Fruit fly (Drosophila melanogaster) whole organism, embryonic: ENCODE results near the gene awd.
A peak's percentile ranks its signal among the peaks of the same experiment; 100 is the strongest.

Experiments
- ATbp ChIP-seq: fragments of 200-800 bp; sonication (Bioruptor generic); optimal IDR thresholded peaks from 2 replicates; lab custom pipeline; 2017; ENCODE audit warnings: missing biosample characterization, mild to moderate bottlenecking, missing genetic modification characterization, missing genetic modification reagents
- Atf3 ChIP-seq: fragments of 200-800 bp; sonication (Bioruptor generic); optimal IDR thresholded peaks from 3 replicates; lab custom pipeline; 2016; ENCODE audit warnings: missing biosample characterization, missing genetic modification characterization
- CG10147 ChIP-seq: fragments of 200-800 bp; sonication (Bioruptor generic); optimal IDR thresholded peaks from 2 replicates; lab custom pipeline; 2019; ENCODE audit warnings: missing biosample characterization, mild to moderate bottlenecking, missing genetic modification characterization, moderate library complexity
- CG11085 ChIP-seq: fragments of 200-800 bp; sonication (Bioruptor generic); IDR thresholded peaks from 2 replicates; pipeline ENCODE4 v1.3.6; 2022; ENCODE audit warnings: missing biosample characterization, missing genetic modification characterization
- CG13296 ChIP-seq: fragments of 200-800 bp; sonication (Bioruptor generic); optimal IDR thresholded peaks from 3 replicates; lab custom pipeline; 2018; ENCODE audit warnings: missing biosample characterization, mild to moderate bottlenecking, missing genetic modification characterization
- CG14860 ChIP-seq: fragments of 200-800 bp; sonication (Bioruptor generic); IDR thresholded peaks from 3 replicates; pipeline ENCODE4 v1.3.6; 2022; ENCODE audit warnings: missing biosample characterization, missing genetic modification characterization; ENCODE audit not compliant: partially characterized antibody
- CG15479 ChIP-seq: fragments of 200-800 bp; sonication (Bioruptor generic); optimal IDR thresholded peaks from 3 replicates; lab custom pipeline; 2019; ENCODE audit warnings: missing biosample characterization, mild to moderate bottlenecking, missing genetic modification characterization, moderate library complexity
- CG15696 ChIP-seq: fragments of 200-800 bp; sonication (Bioruptor generic); optimal IDR thresholded peaks from 2 replicates; lab custom pipeline; 2019; ENCODE audit warnings: missing biosample characterization, mild to moderate bottlenecking, missing genetic modification characterization, moderate library complexity
- CG16815 ChIP-seq: fragments of 200-800 bp; sonication (Bioruptor generic); optimal IDR thresholded peaks from 3 replicates; lab custom pipeline; 2017; ENCODE audit warnings: missing biosample characterization, mild to moderate bottlenecking, missing genetic modification characterization
- CG18262 ChIP-seq: fragments of 200-800 bp; optimal IDR thresholded peaks from 3 replicates; lab custom pipeline; 2019; ENCODE audit warnings: missing biosample characterization, mild to moderate bottlenecking, missing genetic modification characterization, moderate library complexity
- CG2889 ChIP-seq: fragments of 200-800 bp; sonication (Bioruptor generic); IDR thresholded peaks from 3 replicates; pipeline ENCODE4 v1.3.6; 2022; ENCODE audit warnings: missing biosample characterization, missing genetic modification characterization
- CG3065 ChIP-seq: fragments of 200-800 bp; sonication (Bioruptor generic); optimal IDR thresholded peaks from 2 replicates; lab custom pipeline; 2016; ENCODE audit warnings: missing biosample characterization, missing genetic modification characterization
- CG34422 ChIP-seq: fragments of 200-800 bp; sonication (Bioruptor generic); IDR thresholded peaks from 3 replicates; pipeline ENCODE4 v1.3.6; 2022; ENCODE audit warnings: missing biosample characterization, missing genetic modification characterization
- CG3847 ChIP-seq: fragments of 200-800 bp; sonication (Bioruptor generic); IDR thresholded peaks from 2 replicates; pipeline ENCODE4 v1.3.6; 2022; ENCODE audit warnings: missing biosample characterization, missing genetic modification characterization
- CG7556 ChIP-seq: fragments of 200-800 bp; sonication (Bioruptor generic); optimal IDR thresholded peaks from 2 replicates; lab custom pipeline; 2017; ENCODE audit warnings: missing biosample characterization, mild to moderate bottlenecking, missing genetic modification characterization
- CG8089 ChIP-seq: fragments of 200-800 bp; sonication (Bioruptor generic); optimal IDR thresholded peaks from 3 replicates; lab custom pipeline; 2016; ENCODE audit warnings: missing biosample characterization, missing genetic modification characterization
- CG8359 ChIP-seq: fragments of 200-800 bp; sonication (Bioruptor generic); optimal IDR thresholded peaks from 2 replicates; lab custom pipeline; 2017; ENCODE audit warnings: missing biosample characterization, mild to moderate bottlenecking, missing genetic modification characterization, borderline replicate concordance
- CG9609 ChIP-seq: fragments of 200-800 bp; sonication (Bioruptor generic); optimal IDR thresholded peaks from 3 replicates; lab custom pipeline; 2016; ENCODE audit warnings: missing biosample characterization, missing genetic modification characterization
- CG9932 ChIP-seq: fragments of 200-800 bp; sonication (Bioruptor generic); IDR thresholded peaks from 2 replicates; pipeline ENCODE4 v1.3.6; 2022; ENCODE audit warnings: missing biosample characterization, missing genetic modification characterization
- Camta ChIP-seq: fragments of 200-800 bp; sonication (Bioruptor generic); optimal IDR thresholded peaks from 2 replicates; lab custom pipeline; 2016; ENCODE audit warnings: missing biosample characterization, missing genetic modification characterization
- D19A ChIP-seq: fragments of 200-800 bp; optimal IDR thresholded peaks from 3 replicates; lab custom pipeline; 2019; ENCODE audit warnings: missing biosample characterization, mild to moderate bottlenecking, missing genetic modification characterization, moderate library complexity
- Dad ChIP-seq: fragments of 200-800 bp; sonication (Bioruptor generic); optimal IDR thresholded peaks from 3 replicates; lab custom pipeline; 2016; ENCODE audit warnings: missing biosample characterization, missing genetic modification characterization
- Gug ChIP-seq: fragments of 200-800 bp; sonication (Bioruptor generic); IDR thresholded peaks from 4 replicates; pipeline ENCODE4 v1.3.6; 2022; ENCODE audit warnings: missing biosample characterization, missing genetic modification characterization
- Hmx ChIP-seq: fragments of 200-800 bp; sonication (Bioruptor generic); optimal IDR thresholded peaks from 2 replicates; lab custom pipeline; 2016; ENCODE audit warnings: missing biosample characterization, missing genetic modification characterization
- Hr39 ChIP-seq: fragments of >200 bp; optimal IDR thresholded peaks from 2 replicates; lab custom pipeline; 2017
- Hr51 ChIP-seq, 2 experiments: fragments of 200-800 bp; sonication (Bioruptor generic); optimal IDR thresholded peaks; 2 replicates in 1 of 2; 3 replicates in 1 of 2; lab custom pipeline; 2016 to 2018; ENCODE audit warnings: missing biosample characterization in 2 of 2, missing genetic modification characterization in 2 of 2, mild to moderate bottlenecking in 1 of 2, moderate library complexity in 1 of 2
- Lpt ChIP-seq: fragments of >200 bp; optimal IDR thresholded peaks from 2 replicates; lab custom pipeline; 2018; ENCODE audit warnings: missing biosample characterization, missing genetic modification characterization
- MBD-R2 ChIP-seq: fragments of 200-800 bp; sonication (Bioruptor generic); IDR thresholded peaks from 2 replicates; pipeline ENCODE4 v1.3.6; 2022; ENCODE audit warnings: missing biosample characterization, missing genetic modification characterization
- Med ChIP-seq: fragments of 200-800 bp; sonication (Bioruptor generic); peaks from one replicate; lab custom pipeline; 2016; ENCODE audit warnings: missing biosample characterization, missing genetic modification characterization, mild to moderate bottlenecking, inconsistent platforms, moderate library complexity
- Optix ChIP-seq: fragments of 200-800 bp; sonication (Bioruptor generic); IDR thresholded peaks from 3 replicates; pipeline ENCODE4 v1.3.6; 2022; ENCODE audit warnings: missing biosample characterization, missing genetic modification characterization
- al ChIP-seq: fragments of 200-800 bp; sonication (Bioruptor generic); IDR thresholded peaks from 2 replicates; pipeline ENCODE4 v1.3.6; 2022; ENCODE audit warnings: missing biosample characterization, missing genetic modification characterization
- amos ChIP-seq: fragments of 200-800 bp; sonication (Bioruptor generic); IDR thresholded peaks from 2 replicates; pipeline ENCODE4 v1.3.6; 2022; ENCODE audit warnings: missing biosample characterization, missing genetic modification characterization; ENCODE audit not compliant: partially characterized antibody
- ara ChIP-seq: fragments of 200-800 bp; sonication (Bioruptor generic); IDR thresholded peaks from 2 replicates; pipeline ENCODE4 v1.3.6; 2022; ENCODE audit warnings: missing biosample characterization, missing genetic modification characterization
- bab2 ChIP-seq: fragments of 200-800 bp; sonication (Bioruptor generic); optimal IDR thresholded peaks from 2 replicates; lab custom pipeline; 2016; ENCODE audit warnings: missing biosample characterization, missing genetic modification characterization
- bowl ChIP-seq: fragments of 200-800 bp; sonication (Bioruptor generic); IDR thresholded peaks from 2 replicates; pipeline ENCODE4 v1.3.6; 2022; ENCODE audit warnings: missing biosample characterization, missing genetic modification characterization
- btn ChIP-seq: fragments of 200-800 bp; sonication (Bioruptor generic); optimal IDR thresholded peaks from 2 replicates; lab custom pipeline; 2016; ENCODE audit warnings: missing biosample characterization, missing genetic modification characterization
- chif ChIP-seq, 2 experiments: fragments of 200-800 bp; sonication (Bioruptor generic); optimal IDR thresholded peaks; 3 replicates each; lab custom pipeline; 2016; ENCODE audit warnings: missing biosample characterization in 2 of 2, missing genetic modification characterization in 2 of 2
- chinmo ChIP-seq: fragments of 200-800 bp; sonication (Bioruptor generic); IDR thresholded peaks from 4 replicates; pipeline ENCODE4 v1.3.6; 2022; ENCODE audit warnings: missing biosample characterization, missing genetic modification characterization; ENCODE audit not compliant: partially characterized antibody
- dati ChIP-seq: fragments of 200-800 bp; sonication (Bioruptor generic); IDR thresholded peaks from 2 replicates; pipeline ENCODE4 v1.3.6; 2022; ENCODE audit warnings: missing biosample characterization, missing genetic modification characterization
- h ChIP-seq: fragments of >200 bp; optimal IDR thresholded peaks from 2 replicates; lab custom pipeline; 2017
- klu ChIP-seq: fragments of 200-800 bp; sonication (Bioruptor generic); IDR thresholded peaks from 2 replicates; pipeline ENCODE4 v1.3.6; 2022; ENCODE audit warnings: missing biosample characterization, missing genetic modification characterization
- peb ChIP-seq: fragments of 200-800 bp; sonication (Bioruptor generic); IDR thresholded peaks from 2 replicates; pipeline ENCODE4 v1.3.6; 2022; ENCODE audit warnings: missing biosample characterization, missing genetic modification characterization
- pho ChIP-seq: fragments of 200-800 bp; sonication (Bioruptor generic); optimal IDR thresholded peaks from 2 replicates; lab custom pipeline; 2016; ENCODE audit warnings: missing biosample characterization, missing genetic modification characterization
- phol ChIP-seq: fragments of 200-800 bp; sonication (Bioruptor generic); optimal IDR thresholded peaks from 3 replicates; lab custom pipeline; 2018; ENCODE audit warnings: missing biosample characterization, mild to moderate bottlenecking, missing genetic modification characterization, moderate library complexity
- psq ChIP-seq: fragments of 200-800 bp; sonication (Bioruptor generic); optimal IDR thresholded peaks from 2 replicates; lab custom pipeline; 2017; ENCODE audit warnings: missing biosample characterization, missing genetic modification characterization
- pum ChIP-seq: fragments of 200-800 bp; sonication (Bioruptor generic); optimal IDR thresholded peaks from 2 replicates; lab custom pipeline; 2016; ENCODE audit warnings: missing biosample characterization, missing genetic modification characterization
- ro ChIP-seq: fragments of 200-800 bp; sonication (Bioruptor generic); IDR thresholded peaks from 2 replicates; pipeline ENCODE4 v1.3.6; 2022; ENCODE audit warnings: missing biosample characterization, missing genetic modification characterization
- sens-2 ChIP-seq: fragments of 200-800 bp; sonication (Bioruptor generic); IDR thresholded peaks from 2 replicates; pipeline ENCODE4 v1.3.6; 2022; ENCODE audit warnings: missing biosample characterization, missing genetic modification characterization
- slbo ChIP-seq: fragments of 200-800 bp; sonication (Bioruptor generic); IDR thresholded peaks from 2 replicates; pipeline ENCODE4 v1.3.6; 2022; ENCODE audit warnings: missing biosample characterization, missing genetic modification characterization
- vfl ChIP-seq: fragments of 200-800 bp; sonication (Bioruptor generic); optimal IDR thresholded peaks from 2 replicates; lab custom pipeline; 2016; ENCODE audit warnings: missing biosample characterization, missing genetic modification characterization
- zfh1 ChIP-seq: fragments of 200-800 bp; sonication (Bioruptor generic); IDR thresholded peaks from 3 replicates; pipeline ENCODE4 v1.3.6; 2022; ENCODE audit warnings: missing biosample characterization, missing genetic modification characterization
- zfh2 ChIP-seq: fragments of 200-800 bp; sonication (Bioruptor generic); optimal IDR thresholded peaks from 2 replicates; lab custom pipeline; 2016; ENCODE audit warnings: missing biosample characterization, missing genetic modification characterization

Gene awd

dm6 chr3R:31723206-31723933 lies 22.5 kb downstream of the awd start (continued):
- TF ChIP-seq CG9932 (GFP tag; lab: Robert Waterston, UW) (peak; percentile 7; the same call in 1 of the 2 replicates), chinmo (GFP tag; lab: Robert Waterston, UW) (peak; percentile 63; the same call in 1 of the 4 replicates), CG10147 (GFP tag; lab: Kevin White, UChicago) (no peak), CG14860 (GFP tag; lab: Robert Waterston, UW) (no peak), sens-2 (GFP tag; lab: Robert Waterston, UW) (no peak), ATbp (GFP tag; lab: Kevin White, UChicago) (no peak), Atf3 (GFP tag; lab: Kevin White, UChicago) (no peak), CG8359 (GFP tag; lab: Kevin White, UChicago) (no peak), CG3847 (no peak), CG34422 (GFP tag; lab: Robert Waterston, UW) (0 out of 3 replicates have a peak, but pooled peaks have one; percentile 7), CG9609 (GFP tag; lab: Kevin White, UChicago) (no peak), vfl (no peak), Hr39 (lab: Kevin White, UChicago) (no peak), zfh1 (GFP tag; lab: Robert Waterston, UW) (no peak), chif (GFP tag; optimal IDR thresholded peaks at IDR 0.05; lab: Kevin White, UChicago) (peak in 1 of 2 experiments; percentile 13), btn (GFP tag; lab: Kevin White, UChicago) (no peak), bab2 (GFP tag; lab: Kevin White, UChicago) (no peak), CG15479 (GFP tag; lab: Kevin White, UChicago) (no peak), phol (tag; lab: Kevin White, UChicago) (peak; percentile 50), CG2889 (GFP tag; lab: Robert Waterston, UW) (no peak), Hr51 (GFP tag; optimal IDR thresholded peaks at IDR 0.05; lab: Kevin White, UChicago) (no peak), Med (GFP tag; lab: Kevin White, UChicago) (peak; percentile 81), h (no peak), peb (GFP tag; lab: Robert Waterston, UW) (0 out of 2 replicates have a peak, but pooled peaks have one; percentile 6), D19A (tag; lab: Kevin White, UChicago) (peak; percentile 11), CG15696 (tag; lab: Kevin White, UChicago) (no peak), ara (GFP tag; lab: Robert Waterston, UW) (no peak), pho (GFP tag; lab: Kevin White, UChicago) (no peak), amos (no peak), Camta (peak; percentile 29), ro (no peak), CG16815 (GFP tag; lab: Kevin White, UChicago) (no peak), CG11085 (GFP tag; lab: Robert Waterston, UW) (no peak), Lpt (GFP tag; lab: Kevin White, UChicago) (no peak), CG13296 (GFP tag; lab: Kevin White, UChicago) (no peak), klu (GFP tag; lab: Robert Waterston, UW) (no peak), psq (GFP tag; lab: Kevin White, UChicago) (no peak), Hmx (GFP tag; lab: Kevin White, UChicago) (no peak), pum (no peak), Gug (GFP tag; lab: Robert Waterston, UW) (0 out of 4 replicates have a peak, but pooled peaks have one; percentile 4), CG18262 (tag; lab: Kevin White, UChicago) (peak; percentile 52), al (no peak), CG7556 (GFP tag; lab: Kevin White, UChicago) (peak; percentile 38), zfh2 (no peak), bowl (no peak), slbo (0 out of 2 replicates have a peak, but pooled peaks have one; percentile 9), CG8089 (GFP tag; lab: Kevin White, UChicago) (no peak), MBD-R2 (GFP tag; lab: Robert Waterston, UW) (no peak), Dad (GFP tag; lab: Kevin White, UChicago) (no peak), Optix (GFP tag; lab: Robert Waterston, UW) (no peak), dati (GFP tag; lab: Robert Waterston, UW) (no peak), CG3065 (GFP tag; lab: Kevin White, UChicago) (no peak)
